Worm (Caenorhabditis elegans): ENCODE results near the gene lyst-1.
A peak's percentile ranks its signal among the peaks of the same experiment; 100 is the strongest.

ce11 chrX:12181606-12182005, 40.7 kb upstream of the lyst-1 start:
- no peak for TF ChIP-seq ztf-4 (tag; optimal IDR thresholded peaks at IDR 0.05)
- peak; percentile 30 for TF ChIP-seq elt-2 (tag; optimal IDR thresholded peaks at IDR 0.05)
- no peak for TF ChIP-seq zag-1 (tag; optimal IDR thresholded peaks at IDR 0.05)
- TF ChIP-seq jun-1 (tag; optimal IDR thresholded peaks at IDR 0.05), result no peak
- no peak for TF ChIP-seq snpc-4 (tag; optimal IDR thresholded peaks at IDR 0.05)
- TF ChIP-seq elt-1 (tag; optimal IDR thresholded peaks at IDR 0.05), result no peak
